Fruit fly (Drosophila melanogaster): ENCODE data around the gene CG12017.

- no peak for TF ChIP-seq EcR (GFP tag; optimal IDR thresholded peaks at IDR 0.05)
- TF ChIP-seq CG8159 (tag; optimal IDR thresholded peaks at IDR 0.05): no peak
- peak; percentile 82 for TF ChIP-seq CG12605 (GFP tag; IDR thresholded peaks at IDR 0.05)
- TF ChIP-seq Pif1A (GFP tag; optimal IDR thresholded peaks at IDR 0.05): no peak
These were observed 56.5 kb downstream of the CG12017 start, which contains the start of the genes Drsl6 and kst for dm6 chr3L:3336368-3337164.

All from whole organism, pupa.